Fruit fly (Drosophila melanogaster): Measurements from ENCODE around the gene tup.

- TF ChIP-seq CTCF (optimal IDR thresholded peaks at IDR 0.05) (no peak), CG8478 (optimal IDR thresholded peaks at IDR 0.05) (no peak)
Observed at dm6 chr2L:18896371-18896770, 15.3 kb upstream of the tup start.

Data from S2 (cell line).